Fruit fly (Drosophila melanogaster): ENCODE measurements around the gene CG16727.

DNA sequence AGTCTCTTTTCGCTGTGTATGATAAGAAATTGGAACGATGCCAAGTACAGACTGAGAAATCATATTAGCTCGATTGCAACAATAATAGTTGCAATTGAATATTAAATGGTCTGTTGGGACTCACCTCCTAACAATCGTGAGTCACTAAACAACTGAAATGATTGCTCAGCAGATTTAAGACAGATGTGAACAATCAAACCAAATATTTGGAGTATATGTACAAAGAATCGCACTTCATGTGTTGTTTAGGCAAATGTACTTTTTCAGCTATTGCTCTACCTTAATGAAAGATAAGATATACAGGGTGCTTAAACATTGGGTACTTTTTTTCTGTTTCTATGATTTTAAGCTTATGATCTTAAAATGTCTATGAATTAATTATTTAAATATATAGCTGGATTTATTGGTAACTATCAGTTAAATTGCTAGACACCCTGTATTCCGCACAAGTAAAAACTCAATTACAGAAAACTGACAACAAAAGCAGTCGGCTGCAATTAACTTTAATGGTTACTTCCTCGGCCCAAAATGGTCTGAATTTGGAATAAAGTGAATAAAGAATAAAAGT, 28.4 kb downstream of the CG16727 start:
- TF ChIP-seq psq (optimal IDR thresholded peaks at IDR 0.05) = no peak
- no peak for TF ChIP-seq insv (optimal IDR thresholded peaks at IDR 0.05)
- TF ChIP-seq ttk (optimal IDR thresholded peaks at IDR 0.05) = no peak
- no peak for TF ChIP-seq h (optimal IDR thresholded peaks at IDR 0.05)
- TF ChIP-seq Myc (optimal IDR thresholded peaks at IDR 0.05) = no peak
- TF ChIP-seq Sin3A (optimal IDR thresholded peaks at IDR 0.05) = no peak
